Fruit fly (Drosophila melanogaster) whole organism, prepupa: ENCODE measurements around the gene Hakai.

Experiments used
- Blimp-1 ChIP-seq: fragments of 200-800 bp; sonication (Bioruptor generic); optimal IDR thresholded peaks from 3 replicates; lab custom pipeline; 2017; ENCODE audit warnings: missing biosample characterization, missing genetic modification characterization, mild to moderate bottlenecking, moderate library complexity, missing genetic modification reagents
- CG32006 ChIP-seq: fragments of 200-800 bp; sonication (Bioruptor generic); optimal IDR thresholded peaks from 3 replicates; lab custom pipeline; 2017; ENCODE audit warnings: missing biosample characterization, mild to moderate bottlenecking, missing genetic modification characterization
- CG6163 ChIP-seq: fragments of 200-800 bp; sonication (Bioruptor generic); IDR thresholded peaks from 3 replicates; pipeline ENCODE4 v1.3.6; 2022; ENCODE audit warnings: missing biosample characterization, missing genetic modification characterization
- CG7368 ChIP-seq: fragments of 200-800 bp; sonication (Bioruptor generic); optimal IDR thresholded peaks from 3 replicates; lab custom pipeline; 2016; ENCODE audit warnings: missing biosample characterization, missing genetic modification characterization
- CG8119 ChIP-seq: fragments of 200-800 bp; sonication (Bioruptor generic); IDR thresholded peaks from 3 replicates; pipeline ENCODE4 v1.3.6; 2022; ENCODE audit warnings: missing biosample characterization, missing genetic modification characterization
- CG9139 ChIP-seq: fragments of 200-800 bp; sonication (Bioruptor generic); optimal IDR thresholded peaks from 3 replicates; lab custom pipeline; 2017; ENCODE audit warnings: missing biosample characterization, mild to moderate bottlenecking, missing genetic modification characterization
- achi ChIP-seq: fragments of 200-800 bp; sonication (Bioruptor generic); optimal IDR thresholded peaks from 3 replicates; lab custom pipeline; 2016; ENCODE audit warnings: missing biosample characterization, missing genetic modification characterization
- ss ChIP-seq, 2 experiments: fragments of 200-800 bp; sonication (Bioruptor generic); optimal IDR thresholded peaks; 2 replicates in 1 of 2; 3 replicates in 1 of 2; lab custom pipeline; 2017 to 2018; ENCODE audit warnings: mild to moderate bottlenecking in 2 of 2, missing biosample characterization in 2 of 2, missing genetic modification characterization in 2 of 2, moderate library complexity in 1 of 2

DNA sequence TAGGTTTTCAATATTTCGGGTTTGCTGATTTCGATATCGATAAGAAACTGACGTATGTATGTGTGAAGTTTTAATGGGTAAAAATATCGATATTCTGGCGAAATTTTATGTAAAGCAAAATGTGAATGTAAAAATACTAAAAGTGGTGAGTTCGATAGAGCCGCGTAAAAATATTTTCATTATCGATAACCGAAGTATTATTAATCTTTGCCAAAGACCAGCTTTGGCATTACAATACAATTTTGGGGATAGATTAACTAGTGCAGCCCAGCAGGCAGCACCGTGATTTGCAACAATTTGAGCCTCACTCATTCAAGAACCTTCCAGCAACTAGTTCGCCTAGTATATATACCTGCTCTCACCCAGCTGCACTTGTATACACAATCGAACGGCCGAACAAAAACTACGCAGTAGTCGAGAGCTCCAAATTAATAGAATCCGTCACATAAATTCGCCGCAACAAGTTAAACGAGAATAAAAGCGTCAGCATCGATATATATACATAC lies 40.0 kb downstream of the Hakai start:
- TF ChIP-seq CG7368 (GFP tag; lab: Kevin White, UChicago) (no peak), Blimp-1 (GFP tag; lab: Kevin White, UChicago) (no peak), CG6163 (no peak), CG9139 (no peak), CG8119 (GFP tag; lab: Robert Waterston, UW) (no peak), ss (GFP tag; optimal IDR thresholded peaks at IDR 0.05; lab: Kevin White, UChicago) (no peak), CG32006 (no peak), achi (GFP tag; lab: Kevin White, UChicago) (no peak)
